Worm (Caenorhabditis elegans): ENCODE measurements around the gene bath-36.

The bath-36 gene

ce11 chrV:15190903-15191302, 3.2 kb downstream of the bath-36 start, which contains the start of gene Y75B12B.11 (continued):
- peak; percentile 77 for TF ChIP-seq snpc-4 (GFP tag; optimal IDR thresholded peaks at IDR 0.05)
- peak; percentile 47 to 87 (median 82) for TF ChIP-seq snpc-4 (tag; optimal IDR thresholded peaks at IDR 0.05)
- no peak for TF ChIP-seq Y67H2A.10 (GFP tag; conservative IDR thresholded peaks at IDR 0.05)
- peak; percentile 83 for TF ChIP-seq K12H6.12 (tag; optimal IDR thresholded peaks at IDR 0.05)
- peak; percentile 96 for TF ChIP-seq F37B4.10 (GFP tag; IDR thresholded peaks at IDR 0.05)
- peak; percentile 97 for TF ChIP-seq hrde-1 (tag; optimal IDR thresholded peaks at IDR 0.05; ENCODE audit: borderline replicate concordance)
- TF ChIP-seq let-607 (tag; optimal IDR thresholded peaks at IDR 0.05), result peak; percentile 66 to 83
- peak; percentile 96 for TF ChIP-seq egl-44 (GFP tag; IDR thresholded peaks at IDR 0.05)
- peak; percentile 87 for TF ChIP-seq him-1 (tag; optimal IDR thresholded peaks at IDR 0.05)
- peak; percentile 90 for TF ChIP-seq ZK185.1 (tag; optimal IDR thresholded peaks at IDR 0.05; ENCODE audit: poor library complexity, severe bottlenecking)
- peak; percentile 89 for TF ChIP-seq attf-5 (GFP tag; optimal IDR thresholded peaks at IDR 0.05)
- TF ChIP-seq dpl-1 (GFP tag; optimal IDR thresholded peaks at IDR 0.05), result peak; percentile 49
- peak; percentile 93 for TF ChIP-seq hmg-20 (GFP tag; IDR thresholded peaks at IDR 0.05)
- TF ChIP-seq T26A5.8 (tag; optimal IDR thresholded peaks at IDR 0.05), result peak; percentile 98
- peak; percentile 92 for TF ChIP-seq unc-130 (GFP tag; optimal IDR thresholded peaks at IDR 0.05)
- peak; percentile 98 for TF ChIP-seq B0336.3 (GFP tag; IDR thresholded peaks at IDR 0.05)
- TF ChIP-seq ztf-3 (GFP tag; optimal IDR thresholded peaks at IDR 0.05), result peak; percentile 46
- peak; percentile 95 for TF ChIP-seq ztf-26 (tag; optimal IDR thresholded peaks at IDR 0.05)
- peak; percentile 91 for TF ChIP-seq F57C9.4 (tag; optimal IDR thresholded peaks at IDR 0.05)
- TF ChIP-seq tlf-1 (GFP tag; optimal IDR thresholded peaks at IDR 0.05), result peak; percentile 95
- TF ChIP-seq lin-40 (tag; optimal IDR thresholded peaks at IDR 0.05), result peak; percentile 88
- TF ChIP-seq hmg-1.2 (GFP tag; IDR thresholded peaks at IDR 0.05), result peak; percentile 85
- TF ChIP-seq gei-17 (GFP tag; optimal IDR thresholded peaks at IDR 0.05), result peak; percentile 68
- TF ChIP-seq egrh-3 (GFP tag; IDR thresholded peaks at IDR 0.05), result peak; percentile 78
- TF ChIP-seq K11D2.4 (GFP tag; IDR thresholded peaks at IDR 0.05), result peak; percentile 60; the same call in 1 of the 2 replicates
- peak; percentile 97 for TF ChIP-seq ceh-79 (tag; optimal IDR thresholded peaks at IDR 0.05)
- TF ChIP-seq dpff-1 (tag; optimal IDR thresholded peaks at IDR 0.05), result peak; percentile 72
- peak; percentile 62 for TF ChIP-seq F33H1.4 (GFP tag; IDR thresholded peaks at IDR 0.05)
- peak; percentile 83 for TF ChIP-seq lsl-1 (GFP tag; optimal IDR thresholded peaks at IDR 0.05)
- TF ChIP-seq madf-10 (tag; optimal IDR thresholded peaks at IDR 0.05), result peak; percentile 87
- peak; percentile 96 for TF ChIP-seq D2030.7 (GFP tag; IDR thresholded peaks at IDR 0.05)
- peak; percentile 61 for TF ChIP-seq xnd-1 (tag; optimal IDR thresholded peaks at IDR 0.05)
- peak; percentile 87; the same call in 1 of the 2 replicates for TF ChIP-seq Y95B8A.8 (GFP tag; IDR thresholded peaks at IDR 0.05)
- peak; percentile 96 for TF ChIP-seq aptf-3 (GFP tag; IDR thresholded peaks at IDR 0.05)
- peak; percentile 78 for TF ChIP-seq ama-1 (optimal IDR thresholded peaks at IDR 0.05)
- peak; percentile 93 to 95 for TF ChIP-seq ama-1 (GFP tag; optimal IDR thresholded peaks at IDR 0.05)
- 0 out of 2 replicates have a peak, but pooled peaks have one; percentile 75 for TF ChIP-seq ztf-6 (GFP tag; IDR thresholded peaks at IDR 0.05)
- peak; percentile 98 for TF ChIP-seq zim-3 (tag; optimal IDR thresholded peaks at IDR 0.05)
- peak; percentile 97 for TF ChIP-seq nfyb-1 (GFP tag; IDR thresholded peaks at IDR 0.05)
- TF ChIP-seq chd-7 (tag; optimal IDR thresholded peaks at IDR 0.05), result peak; percentile 97
- TF ChIP-seq madf-8 (GFP tag; conservative IDR thresholded peaks at IDR 0.05), result peak; percentile 71
- TF ChIP-seq nhr-179 (tag; optimal IDR thresholded peaks at IDR 0.05), result peak; percentile 81
- TF ChIP-seq pbrm-1 (GFP tag; IDR thresholded peaks at IDR 0.05), result peak; percentile 93
- TF ChIP-seq lir-1 (GFP tag; conservative IDR thresholded peaks at IDR 0.05), result peak; percentile 75
- peak; percentile 98 for TF ChIP-seq athp-1 (tag; optimal IDR thresholded peaks at IDR 0.05)
- TF ChIP-seq unc-62 (GFP tag; optimal IDR thresholded peaks at IDR 0.05), result no peak
- peak; percentile 96 for TF ChIP-seq ekl-4 (GFP tag; IDR thresholded peaks at IDR 0.05)
- peak; percentile 91 for TF ChIP-seq T07F8.4 (tag; optimal IDR thresholded peaks at IDR 0.05)
- peak; percentile 92 for TF ChIP-seq F39B2.1 (GFP tag; IDR thresholded peaks at IDR 0.05)
- TF ChIP-seq egl-18 (GFP tag; IDR thresholded peaks at IDR 0.05), result peak; percentile 84
